Worm (Caenorhabditis elegans): ENCODE results near the gene C17C3.24.

Gene C17C3.24

ce11 chrII:5515542-5515941, 26.0 kb downstream of the C17C3.24 start, which contains the start of gene ZK177.3:
TSS of gene ZK177.3 (plus strand) at chrII:5515842.
- no peak for TF ChIP-seq elt-3 (tag; optimal IDR thresholded peaks at IDR 0.05)
- no peak for TF ChIP-seq nhr-12 (tag; optimal IDR thresholded peaks at IDR 0.05)
- TF ChIP-seq sptf-1 (tag; optimal IDR thresholded peaks at IDR 0.05): no peak
- TF ChIP-seq cnd-1 (tag; optimal IDR thresholded peaks at IDR 0.05): no peak

ce11 chrII:5514846-5515245, 26.7 kb downstream of the C17C3.24 start, which contains the start of gene sahd-1:
TSS of gene sahd-1 (minus strand) at chrII:5514945.
- TF ChIP-seq nhr-12 (tag; optimal IDR thresholded peaks at IDR 0.05) (no peak), elt-3 (tag; optimal IDR thresholded peaks at IDR 0.05) (no peak), bed-3 (GFP tag; optimal IDR thresholded peaks at IDR 0.05) (no peak), unc-62 (GFP tag; optimal IDR thresholded peaks at IDR 0.05) (no peak), nhr-237 (tag; optimal IDR thresholded peaks at IDR 0.05) (no peak), M03D4.4 (tag; optimal IDR thresholded peaks at IDR 0.05) (no peak), mep-1 (tag; optimal IDR thresholded peaks at IDR 0.05) (no peak), hlh-1 (tag; optimal IDR thresholded peaks at IDR 0.05) (no peak), snpc-4 (tag; optimal IDR thresholded peaks at IDR 0.05) (no peak), ztf-11 (tag; optimal IDR thresholded peaks at IDR 0.05) (no peak), ham-2 (GFP tag; optimal IDR thresholded peaks at IDR 0.05) (no peak), blmp-1 (tag; optimal IDR thresholded peaks at IDR 0.05) (no peak), ceh-39 (tag; optimal IDR thresholded peaks at IDR 0.05) (no peak), mab-5 (tag; optimal IDR thresholded peaks at IDR 0.05) (no peak), sptf-1 (tag; optimal IDR thresholded peaks at IDR 0.05) (no peak), zip-8 (tag; optimal IDR thresholded peaks at IDR 0.05) (no peak), unc-39 (tag; optimal IDR thresholded peaks at IDR 0.05) (no peak)

- no peak for TF ChIP-seq unc-62 (GFP tag; optimal IDR thresholded peaks at IDR 0.05)
- no peak for TF ChIP-seq ztf-11 (tag; optimal IDR thresholded peaks at IDR 0.05)
- no peak for TF ChIP-seq nhr-2 (tag; optimal IDR thresholded peaks at IDR 0.05)
- TF ChIP-seq ceh-39 (tag; optimal IDR thresholded peaks at IDR 0.05): no peak
- TF ChIP-seq unc-120 (tag; optimal IDR thresholded peaks at IDR 0.05; ENCODE audit: poor library complexity, severe bottlenecking): no peak
Measured at ce11 chrII:5512473-5513097, 29.0 kb downstream of the C17C3.24 start.

ce11 chrII:5511417-5512353, 29.9 kb downstream of the C17C3.24 start:
- no peak for TF ChIP-seq ceh-83 (GFP tag; optimal IDR thresholded peaks at IDR 0.05)
- peak; percentile 2 for TF ChIP-seq unc-120 (tag; optimal IDR thresholded peaks at IDR 0.05; ENCODE audit: poor library complexity, severe bottlenecking)
- no peak for TF ChIP-seq ceh-39 (tag; optimal IDR thresholded peaks at IDR 0.05)
- TF ChIP-seq nhr-2 (tag; optimal IDR thresholded peaks at IDR 0.05): no peak
- no peak for TF ChIP-seq mep-1 (tag; optimal IDR thresholded peaks at IDR 0.05)
- no peak for TF ChIP-seq elt-3 (tag; optimal IDR thresholded peaks at IDR 0.05)
- TF ChIP-seq ztf-11 (tag; optimal IDR thresholded peaks at IDR 0.05): no peak
- TF ChIP-seq hlh-1 (tag; optimal IDR thresholded peaks at IDR 0.05): peak; percentile 86
- TF ChIP-seq lin-13 (tag; optimal IDR thresholded peaks at IDR 0.05): no peak
- TF ChIP-seq ces-1 (GFP tag; optimal IDR thresholded peaks at IDR 0.05): peak; percentile 67

ce11 chrII:5505820-5506287, 35.7 kb downstream of the C17C3.24 start, which contains the start of gene npp-24:
TSS of gene npp-24 (plus strand) at chrII:5505870.
- TF ChIP-seq M03D4.4 (tag; optimal IDR thresholded peaks at IDR 0.05) (no peak), blmp-1 (tag; optimal IDR thresholded peaks at IDR 0.05) (peak; percentile 3), ham-2 (GFP tag; optimal IDR thresholded peaks at IDR 0.05) (no peak), ces-1 (GFP tag; optimal IDR thresholded peaks at IDR 0.05) (peak; percentile 79)

- TF ChIP-seq ceh-43 (GFP tag; optimal IDR thresholded peaks at IDR 0.05): no peak
- TF ChIP-seq hlh-1 (tag; optimal IDR thresholded peaks at IDR 0.05): no peak
- no peak for TF ChIP-seq nhr-2 (tag; optimal IDR thresholded peaks at IDR 0.05)
- no peak for TF ChIP-seq snpc-4 (tag; optimal IDR thresholded peaks at IDR 0.05)
Measured at ce11 chrII:5503760-5504159, 37.8 kb downstream of the C17C3.24 start, which contains the start of gene cyp-44A1. TSS of gene cyp-44A1 (plus strand) at chrII:5504044.
